Worm (Caenorhabditis elegans) whole organism, late embryonic: ENCODE data around the gene T22C8.4.

Source experiments
- C08G9.2 ChIP-seq: sonication (generic microtip); optimal IDR thresholded peaks from 2 replicates; lab custom pipeline; 2016; ENCODE audit warnings: mild to moderate bottlenecking, missing genetic modification characterization, moderate library complexity, missing compliant biosample characterization
- C38D4.7 ChIP-seq: fragments of 200-800 bp; sonication (Bioruptor generic); optimal IDR thresholded peaks from 2 replicates; lab custom pipeline; 2018; ENCODE audit warnings: mild to moderate bottlenecking, missing genetic modification characterization, moderate library complexity, missing compliant biosample characterization
- T23F11.4 ChIP-seq: fragments of 200-800 bp; sonication (Bioruptor generic); optimal IDR thresholded peaks from 2 replicates; lab custom pipeline; 2018; ENCODE audit warnings: mild to moderate bottlenecking, missing genetic modification characterization, missing compliant biosample characterization
- Y22D7AL.16 ChIP-seq: sonication (generic microtip); optimal IDR thresholded peaks from 2 replicates; lab custom pipeline; 2016; ENCODE audit warnings: missing genetic modification characterization, missing compliant biosample characterization
- ceh-14 ChIP-seq: sonication (generic microtip); optimal IDR thresholded peaks from 2 replicates; lab custom pipeline; 2016; ENCODE audit warnings: missing genotype, missing genetic modification characterization, missing compliant biosample characterization
- ceh-19 ChIP-seq: fragments of 200-800 bp; sonication (Bioruptor generic); optimal IDR thresholded peaks from 2 replicates; lab custom pipeline; 2018; ENCODE audit warnings: mild to moderate bottlenecking, missing genetic modification characterization, missing compliant biosample characterization
- ceh-2 ChIP-seq: sonication (generic microtip); optimal IDR thresholded peaks from 2 replicates; lab custom pipeline; 2016; ENCODE audit warnings: missing genotype, missing genetic modification characterization, missing compliant biosample characterization
- ceh-30 ChIP-seq: fragments of 150-350 bp; optimal IDR thresholded peaks from 2 replicates; lab custom pipeline; 2014; ENCODE audit warnings: missing biosample characterization, missing genetic modification characterization
- ceh-31 ChIP-seq: sonication (generic microtip); optimal IDR thresholded peaks from 2 replicates; lab custom pipeline; 2016; ENCODE audit warnings: missing genetic modification characterization, missing compliant biosample characterization
- ceh-34 ChIP-seq: sonication (generic microtip); optimal IDR thresholded peaks from 2 replicates; lab custom pipeline; 2016; ENCODE audit warnings: mild to moderate bottlenecking, missing genetic modification characterization, missing compliant biosample characterization
- ceh-45 ChIP-seq: fragments of 200-800 bp; sonication (Bioruptor generic); IDR thresholded peaks from 2 replicates; pipeline ENCODE4 v1.3.6; 2022; ENCODE audit warnings: missing genetic modification reagents, missing genetic modification characterization, missing compliant biosample characterization
- ceh-48 ChIP-seq: sonication (generic microtip); optimal IDR thresholded peaks from 2 replicates; lab custom pipeline; 2016; ENCODE audit warnings: missing genetic modification characterization, inconsistent platforms, missing compliant biosample characterization
- ceh-9 ChIP-seq: sonication (generic microtip); optimal IDR thresholded peaks from 2 replicates; lab custom pipeline; 2016; ENCODE audit warnings: mild to moderate bottlenecking, missing genetic modification characterization, inconsistent platforms, missing compliant biosample characterization
- dmd-4 ChIP-seq: sonication (generic microtip); optimal IDR thresholded peaks from 2 replicates; lab custom pipeline; 2016; ENCODE audit warnings: borderline replicate concordance, missing genetic modification characterization, missing compliant biosample characterization
- dve-1 ChIP-seq: sonication (generic microtip); optimal IDR thresholded peaks from 2 replicates; lab custom pipeline; 2017; ENCODE audit warnings: antibody characterized with exemption, mild to moderate bottlenecking, missing genetic modification characterization, missing compliant biosample characterization
- elt-2 ChIP-seq: sonication (generic microtip); optimal IDR thresholded peaks from 2 replicates; lab custom pipeline; 2016; ENCODE audit warnings: missing genetic modification reagents, missing genetic modification characterization, missing compliant biosample characterization
- eyg-1 ChIP-seq: sonication (generic microtip); optimal IDR thresholded peaks from 2 replicates; lab custom pipeline; 2016; ENCODE audit warnings: missing genotype, missing genetic modification characterization, missing compliant biosample characterization
- fax-1 ChIP-seq: sonication (generic microtip); optimal IDR thresholded peaks from 2 replicates; lab custom pipeline; 2016; ENCODE audit warnings: missing genotype, missing genetic modification characterization, missing compliant biosample characterization
- hlh-30 ChIP-seq: sonication (generic microtip); optimal IDR thresholded peaks from 2 replicates; lab custom pipeline; 2017; ENCODE audit warnings: antibody characterized with exemption, missing genetic modification characterization, missing compliant biosample characterization; ENCODE audit not compliant: insufficient read depth
- hlh-6 ChIP-seq: sonication (generic microtip); optimal IDR thresholded peaks from 2 replicates; lab custom pipeline; 2016; ENCODE audit warnings: missing genotype, missing genetic modification characterization, missing compliant biosample characterization
- hlh-8 ChIP-seq: sonication (generic microtip); optimal IDR thresholded peaks from 2 replicates; lab custom pipeline; 2016; ENCODE audit warnings: missing genotype, missing genetic modification characterization, missing compliant biosample characterization
- lin-11 ChIP-seq: fragments of 200-800 bp; sonication (Bioruptor generic); optimal IDR thresholded peaks from 2 replicates; lab custom pipeline; 2018; ENCODE audit warnings: mild to moderate bottlenecking, missing genetic modification characterization, missing compliant biosample characterization
- madf-2 ChIP-seq: sonication (generic microtip); optimal IDR thresholded peaks from 2 replicates; lab custom pipeline; 2017; ENCODE audit warnings: missing genetic modification characterization, missing compliant biosample characterization
- mec-3 ChIP-seq: sonication (generic microtip); optimal IDR thresholded peaks from 2 replicates; lab custom pipeline; 2016; ENCODE audit warnings: borderline replicate concordance, missing genetic modification characterization, missing compliant biosample characterization
- nfya-1 ChIP-seq: sonication (generic microtip); optimal IDR thresholded peaks from 2 replicates; lab custom pipeline; 2017; ENCODE audit warnings: missing genetic modification characterization, mild to moderate bottlenecking, missing compliant biosample characterization, antibody characterized with exemption, moderate library complexity
- nhr-232 ChIP-seq: sonication (generic microtip); optimal IDR thresholded peaks from 2 replicates; lab custom pipeline; 2016; ENCODE audit warnings: missing genetic modification characterization, missing compliant biosample characterization
- pax-1 ChIP-seq: fragments of 150-350 bp; optimal IDR thresholded peaks from 2 replicates; lab custom pipeline; 2014; ENCODE audit warnings: missing biosample characterization, missing genetic modification characterization
- pha-4 ChIP-seq: fragments of 150-350 bp; optimal IDR thresholded peaks from 2 replicates; lab custom pipeline; 2018; ENCODE audit warnings: missing biosample characterization, missing genetic modification reagents, missing genetic modification characterization
- pqm-1 ChIP-seq: sonication (generic microtip); optimal IDR thresholded peaks from 2 replicates; lab custom pipeline; 2016; ENCODE audit warnings: missing genetic modification characterization, missing compliant biosample characterization
- ref-2 ChIP-seq: sonication (generic microtip); optimal IDR thresholded peaks from 2 replicates; lab custom pipeline; 2016; ENCODE audit warnings: missing genetic modification characterization, missing compliant biosample characterization
- rnt-1 ChIP-seq: sonication (generic microtip); optimal IDR thresholded peaks from 2 replicates; lab custom pipeline; 2016; ENCODE audit warnings: missing genetic modification characterization, missing compliant biosample characterization
- tbx-2 ChIP-seq: sonication (generic microtip); optimal IDR thresholded peaks from 2 replicates; lab custom pipeline; 2016; ENCODE audit warnings: missing genetic modification characterization, missing compliant biosample characterization
- ttx-3 ChIP-seq: sonication (generic microtip); optimal IDR thresholded peaks from 2 replicates; lab custom pipeline; 2016; ENCODE audit warnings: missing genetic modification reagents, missing genetic modification characterization, missing compliant biosample characterization
- unc-42 ChIP-seq: sonication (generic microtip); optimal IDR thresholded peaks from 2 replicates; lab custom pipeline; 2016; ENCODE audit warnings: missing genotype, missing genetic modification characterization, missing compliant biosample characterization
- zip-5 ChIP-seq: sonication (generic microtip); optimal IDR thresholded peaks from 2 replicates; lab custom pipeline; 2016; ENCODE audit warnings: missing genetic modification characterization, missing compliant biosample characterization
- ztf-16 ChIP-seq: sonication (generic microtip); optimal IDR thresholded peaks from 2 replicates; lab custom pipeline; 2017; ENCODE audit warnings: missing genetic modification characterization, missing compliant biosample characterization

T22C8.4 gene

DNA sequence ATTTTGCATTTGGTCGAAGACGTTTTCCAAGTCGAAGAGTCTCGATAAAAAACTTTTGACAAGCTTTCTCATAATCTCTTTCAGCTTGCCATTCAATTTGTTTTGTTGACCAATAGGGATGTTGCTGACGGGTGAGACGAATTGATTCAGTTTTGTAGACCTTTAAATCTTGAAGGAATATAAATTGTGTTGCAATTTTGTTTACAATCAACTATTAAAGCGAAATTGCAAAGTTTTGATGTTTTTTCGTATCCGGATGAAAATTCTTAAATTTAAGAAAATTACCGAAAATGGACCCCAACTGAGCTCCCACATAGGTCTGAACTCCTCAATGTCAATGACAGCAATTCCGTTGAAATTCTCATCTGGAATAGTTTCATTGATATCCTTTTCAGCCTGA, 7.1 kb downstream of the T22C8.4 start:
- TF ChIP-seq madf-2 = no peak
- TF ChIP-seq T23F11.4 (GFP tag; lab: Kevin White, UChicago) = no peak
- TF ChIP-seq pax-1 (tag; lab: Kevin White, UChicago) = no peak
- TF ChIP-seq mec-3 (tag; lab: Kevin White, UChicago) = no peak
- TF ChIP-seq rnt-1 (tag; lab: Kevin White, UChicago) = no peak
- TF ChIP-seq tbx-2 (tag; lab: Kevin White, UChicago) = no peak
- no peak for TF ChIP-seq hlh-6
- no peak for TF ChIP-seq eyg-1 (tag; lab: Kevin White, UChicago)
- TF ChIP-seq ceh-48 (tag; lab: Kevin White, UChicago) = no peak
- no peak for TF ChIP-seq C38D4.7 (GFP tag; lab: Kevin White, UChicago)
- TF ChIP-seq elt-2 (tag; lab: Kevin White, UChicago) = no peak
- TF ChIP-seq ref-2 = no peak
- no peak for TF ChIP-seq ceh-14 (tag; lab: Kevin White, UChicago)

DNA sequence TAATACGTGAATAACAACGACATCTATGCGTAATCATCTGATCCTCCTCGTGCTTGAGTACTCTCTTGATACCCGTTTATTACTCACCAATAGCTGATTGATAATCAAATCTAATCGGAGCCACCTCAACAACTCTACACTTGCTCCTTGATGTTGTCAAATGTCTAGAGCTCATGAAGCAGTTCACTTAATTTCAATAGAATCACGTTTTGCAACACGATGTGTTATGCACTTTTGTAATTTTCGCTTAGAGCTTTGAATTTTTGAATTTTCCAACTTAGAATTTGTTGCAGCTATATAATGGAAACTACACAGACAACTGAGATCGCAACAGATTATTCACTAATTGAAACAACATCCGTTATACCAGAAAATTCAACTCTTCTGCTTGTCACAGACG, 10.8 kb downstream of the T22C8.4 start, which contains the start of gene T22C8.1:
Gene T22C8.1 (plus strand): TSS at position 301 of the 400 bp plus-strand sequence.
- no peak for TF ChIP-seq C38D4.7 (GFP tag; lab: Kevin White, UChicago)
- TF ChIP-seq dve-1 (tag; lab: Kevin White, UChicago) = no peak
- no peak for TF ChIP-seq nfya-1 (tag; lab: Kevin White, UChicago)
- no peak for TF ChIP-seq tbx-2 (tag; lab: Kevin White, UChicago)
- TF ChIP-seq ztf-16 (tag; lab: Kevin White, UChicago) = no peak
- TF ChIP-seq ceh-34 (tag; lab: Kevin White, UChicago) = no peak
- TF ChIP-seq C08G9.2 (tag; lab: Kevin White, UChicago) = no peak
- TF ChIP-seq lin-11 (tag; lab: Kevin White, UChicago) = no peak
- TF ChIP-seq ceh-19 (GFP tag; lab: Kevin White, UChicago) = no peak
- TF ChIP-seq ceh-48 (tag; lab: Kevin White, UChicago) = no peak
- no peak for TF ChIP-seq pha-4 (tag; lab: Kevin White, UChicago)
- no peak for TF ChIP-seq rnt-1 (tag; lab: Kevin White, UChicago)
- no peak for TF ChIP-seq nhr-232
- no peak for TF ChIP-seq ceh-2 (tag; lab: Kevin White, UChicago)

DNA sequence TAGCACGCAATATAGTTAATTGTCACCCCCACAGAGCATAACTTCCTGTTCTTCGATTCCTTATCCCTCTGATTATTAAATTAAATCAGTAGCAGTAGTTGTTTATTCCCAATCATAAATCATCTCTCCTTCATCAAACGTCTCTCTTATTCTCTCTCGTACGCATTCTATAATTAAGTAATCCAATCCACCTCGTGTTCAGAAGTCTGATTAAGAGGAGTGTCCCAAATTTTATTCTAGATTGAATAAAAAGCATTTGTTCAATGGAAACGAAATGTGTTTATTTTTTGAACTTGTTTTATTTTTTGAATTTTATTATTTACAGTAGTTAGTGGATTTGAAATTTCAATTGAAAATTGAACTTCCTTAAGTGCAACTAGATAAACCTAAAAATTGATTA, 12.0 kb downstream of the T22C8.4 start:
- TF ChIP-seq unc-42 (tag; lab: Kevin White, UChicago) (peak; percentile 53), madf-2 (no peak)

DNA sequence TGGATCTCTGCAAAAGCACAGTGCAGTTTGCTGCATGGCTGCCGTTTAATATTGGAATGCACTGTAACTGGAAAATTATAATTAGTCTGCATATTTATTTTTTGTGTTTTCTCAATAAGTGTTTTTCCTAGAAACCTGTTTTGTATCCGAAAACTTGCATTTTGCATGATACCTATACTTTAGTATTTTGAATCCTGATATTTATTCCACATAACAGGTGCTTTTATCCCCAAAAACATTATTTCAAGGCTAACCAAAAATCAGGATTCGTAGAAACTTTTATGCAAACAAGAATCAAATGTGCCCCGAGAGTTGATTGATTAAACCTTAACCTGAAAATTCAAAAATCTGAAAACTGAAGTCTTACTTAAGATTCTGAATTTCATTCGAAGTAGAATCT, 12.7 kb downstream of the T22C8.4 start:
- TF ChIP-seq pqm-1 (tag; lab: Kevin White, UChicago) (no peak), ttx-3 (tag; lab: Kevin White, UChicago) (no peak), fax-1 (tag; lab: Kevin White, UChicago) (no peak), Y22D7AL.16 (no peak), ceh-9 (no peak), hlh-8 (tag; lab: Kevin White, UChicago) (no peak), ztf-16 (tag; lab: Kevin White, UChicago) (no peak), eyg-1 (tag; lab: Kevin White, UChicago) (no peak), ceh-45 (GFP tag; lab: Robert Waterston, UW) (no peak), dmd-4 (tag; lab: Kevin White, UChicago) (no peak), unc-42 (tag; lab: Kevin White, UChicago) (no peak), hlh-30 (tag; lab: Kevin White, UChicago) (no peak), zip-5 (tag; lab: Kevin White, UChicago) (no peak), mec-3 (tag; lab: Kevin White, UChicago) (no peak), pha-4 (tag; lab: Kevin White, UChicago) (no peak), ceh-31 (tag; lab: Kevin White, UChicago) (no peak), C08G9.2 (tag; lab: Kevin White, UChicago) (no peak), ceh-30 (tag; lab: Kevin White, UChicago) (no peak)
